Worm (Caenorhabditis elegans): Measurements from ENCODE around the gene T24E12.10.

DNA sequence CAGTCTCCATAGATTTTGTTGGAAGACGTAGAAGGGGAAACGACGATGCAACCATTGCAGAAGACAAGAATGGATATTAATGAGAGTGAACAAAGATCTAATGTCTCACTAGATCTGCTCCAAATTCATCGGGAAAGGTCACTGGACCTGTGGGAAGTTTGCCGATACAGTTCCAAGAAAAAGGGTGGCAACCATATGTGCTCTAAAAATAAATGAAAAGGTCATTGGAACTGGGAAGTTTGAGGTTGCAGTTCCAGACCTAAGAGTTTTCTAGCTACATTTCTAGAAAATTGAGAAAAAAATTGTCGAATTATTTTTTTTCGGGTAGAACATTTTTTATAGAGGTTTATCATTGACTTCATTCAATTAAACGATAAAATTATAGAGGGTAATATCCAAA, 25.6 kb downstream of the T24E12.10 start, which contains the start of gene fbxb-92:
- no peak for TF ChIP-seq him-1 (tag; optimal IDR thresholded peaks at IDR 0.05)
- TF ChIP-seq dao-5 (tag; optimal IDR thresholded peaks at IDR 0.05): no peak
- no peak for TF ChIP-seq W03F9.2 (tag; optimal IDR thresholded peaks at IDR 0.05)

Data from whole organism, L4/young adult.